Fruit fly (Drosophila melanogaster) whole organism, pupa: ENCODE data around the gene CycC.

Source experiments
- CG10348 ChIP-seq: fragments of 200-800 bp; sonication (Bioruptor generic); IDR thresholded peaks from 2 replicates; pipeline ENCODE4 v1.3.6; 2022; ENCODE audit warnings: missing biosample characterization, missing genetic modification characterization
- CG12605 ChIP-seq: fragments of 200-800 bp; sonication (Bioruptor generic); IDR thresholded peaks from 2 replicates; pipeline ENCODE4 v1.3.6; 2022; ENCODE audit warnings: missing biosample characterization, missing genetic modification characterization
- CG13204 ChIP-seq: fragments of 200-800 bp; sonication (Bioruptor generic); optimal IDR thresholded peaks from 2 replicates; lab custom pipeline; 2018; ENCODE audit warnings: missing biosample characterization, mild to moderate bottlenecking, missing genetic modification characterization, moderate library complexity
- CG14655 ChIP-seq: fragments of 200-800 bp; sonication (Bioruptor generic); optimal IDR thresholded peaks from 3 replicates; lab custom pipeline; 2017; ENCODE audit warnings: mild to moderate bottlenecking, missing biosample characterization, missing genetic modification reagents, missing genetic modification characterization
- CG15710 ChIP-seq: fragments of 200-800 bp; sonication (Bioruptor generic); optimal IDR thresholded peaks from 2 replicates; lab custom pipeline; 2018; ENCODE audit warnings: missing biosample characterization, mild to moderate bottlenecking, missing genetic modification characterization, moderate library complexity
- CG17806 ChIP-seq: fragments of 200-800 bp; sonication (Bioruptor generic); optimal IDR thresholded peaks from 2 replicates; lab custom pipeline; 2018; ENCODE audit warnings: missing biosample characterization, mild to moderate bottlenecking, missing genetic modification characterization, moderate library complexity
- CG32121 ChIP-seq: fragments of 200-800 bp; sonication (Bioruptor generic); IDR thresholded peaks from 2 replicates; pipeline ENCODE4 v1.3.6; 2022; ENCODE audit warnings: missing biosample characterization, missing genetic modification characterization
- CG34367 ChIP-seq: fragments of 200-800 bp; sonication (Bioruptor generic); optimal IDR thresholded peaks from 2 replicates; lab custom pipeline; 2018; ENCODE audit warnings: missing biosample characterization, mild to moderate bottlenecking, missing genetic modification characterization
- CG4496 ChIP-seq: fragments of 200-800 bp; sonication (Bioruptor generic); IDR thresholded peaks from 3 replicates; pipeline ENCODE4 v1.3.6; 2022; ENCODE audit warnings: missing biosample characterization, missing genetic modification characterization
- CG8159 ChIP-seq: fragments of 200-800 bp; sonication (Bioruptor generic); optimal IDR thresholded peaks from 3 replicates; lab custom pipeline; 2018; ENCODE audit warnings: missing biosample characterization, mild to moderate bottlenecking, missing genetic modification characterization, moderate library complexity
- CG8301 ChIP-seq: fragments of 200-800 bp; sonication (Bioruptor generic); optimal IDR thresholded peaks from 2 replicates; lab custom pipeline; 2018; ENCODE audit warnings: missing biosample characterization, mild to moderate bottlenecking, missing genetic modification characterization
- CG9948 ChIP-seq: fragments of 200-800 bp; sonication (Bioruptor generic); optimal IDR thresholded peaks from 2 replicates; lab custom pipeline; 2018; ENCODE audit warnings: missing biosample characterization, mild to moderate bottlenecking, missing genetic modification characterization, moderate library complexity
- D1 ChIP-seq: fragments of 200-800 bp; sonication (Bioruptor generic); optimal IDR thresholded peaks from 2 replicates; lab custom pipeline; 2018; ENCODE audit warnings: missing biosample characterization, mild to moderate bottlenecking, missing genetic modification characterization, moderate library complexity
- EcR ChIP-seq: fragments of 200-800 bp; sonication (Bioruptor generic); optimal IDR thresholded peaks from 3 replicates; lab custom pipeline; 2019; ENCODE audit warnings: missing biosample characterization, missing genetic modification characterization, mild to moderate bottlenecking, moderate library complexity, missing genetic modification reagents
- Ets98B ChIP-seq: fragments of 200-800 bp; sonication (Bioruptor generic); IDR thresholded peaks from 2 replicates; pipeline ENCODE4 v1.3.6; 2022; ENCODE audit warnings: missing biosample characterization, missing genetic modification characterization
- Pif1A ChIP-seq: fragments of 200-800 bp; sonication (Bioruptor generic); optimal IDR thresholded peaks from 3 replicates; lab custom pipeline; 2016; ENCODE audit warnings: missing biosample characterization, missing genetic modification characterization
- Pif1B ChIP-seq: fragments of 200-800 bp; sonication (Bioruptor generic); optimal IDR thresholded peaks from 3 replicates; lab custom pipeline; 2016; ENCODE audit warnings: missing biosample characterization, missing genetic modification characterization
- Snoo ChIP-seq: fragments of 200-800 bp; sonication (Bioruptor generic); optimal IDR thresholded peaks from 3 replicates; lab custom pipeline; 2017; ENCODE audit warnings: missing biosample characterization, mild to moderate bottlenecking, missing genetic modification characterization, inconsistent platforms
- fd96Ca ChIP-seq: fragments of 200-800 bp; sonication (Bioruptor generic); IDR thresholded peaks from 3 replicates; pipeline ENCODE4 v1.3.6; 2022; ENCODE audit warnings: missing biosample characterization, missing genetic modification characterization
- gl ChIP-seq: fragments of 200-800 bp; sonication (Bioruptor generic); optimal IDR thresholded peaks from 2 replicates; lab custom pipeline; 2018; ENCODE audit warnings: missing biosample characterization, mild to moderate bottlenecking, missing genetic modification characterization
- rn ChIP-seq: fragments of 200-800 bp; sonication (Bioruptor generic); IDR thresholded peaks from 2 replicates; pipeline ENCODE4 v1.3.6; 2022; ENCODE audit warnings: missing biosample characterization, missing genetic modification characterization

CycC gene

DNA sequence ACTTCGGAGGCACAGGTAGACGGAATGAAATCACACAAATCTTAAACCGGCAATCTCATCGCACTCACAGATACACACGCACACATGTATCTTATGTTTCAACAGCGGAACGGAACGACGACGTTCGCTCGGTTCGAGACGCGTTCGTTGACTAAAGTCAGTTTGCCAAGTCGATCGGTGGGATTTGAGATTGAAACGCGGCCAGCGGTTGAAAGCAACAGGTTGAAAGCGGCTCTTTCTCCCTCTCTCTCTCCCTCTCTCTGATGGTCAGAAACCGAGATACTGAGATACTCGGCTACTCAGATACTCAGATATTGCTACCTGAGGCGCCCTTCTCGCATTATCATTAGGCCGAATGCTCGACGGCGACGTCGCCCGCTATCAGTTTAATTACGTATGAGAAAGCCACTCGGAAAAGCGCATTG, 36.2 kb downstream of the CycC start:
- TF ChIP-seq Ets98B (GFP tag; lab: Robert Waterston, UW) (peak; percentile 74), CG14655 (GFP tag; lab: Kevin White, UChicago) (peak; percentile 35), rn (no peak), gl (tag; lab: Kevin White, UChicago) (peak; percentile 61), Pif1A (GFP tag; lab: Kevin White, UChicago) (peak; percentile 77), fd96Ca (GFP tag; lab: Robert Waterston, UW) (no peak), D1 (no peak), CG13204 (peak; percentile 59), CG15710 (tag; lab: Kevin White, UChicago) (no peak), CG8301 (tag; lab: Kevin White, UChicago) (peak; percentile 46), Pif1B (GFP tag; lab: Kevin White, UChicago) (peak; percentile 76), CG17806 (tag; lab: Kevin White, UChicago) (peak; percentile 0), CG34367 (tag; lab: Kevin White, UChicago) (peak; percentile 18), Snoo (tag; lab: Kevin White, UChicago) (peak; percentile 51), CG9948 (no peak), CG32121 (GFP tag; lab: Robert Waterston, UW) (peak; percentile 53), EcR (GFP tag; lab: Kevin White, UChicago) (peak; percentile 52), CG8159 (no peak), CG4496 (GFP tag; lab: Robert Waterston, UW) (peak; percentile 86), CG10348 (GFP tag; lab: Robert Waterston, UW) (no peak), CG12605 (peak; percentile 54)

DNA sequence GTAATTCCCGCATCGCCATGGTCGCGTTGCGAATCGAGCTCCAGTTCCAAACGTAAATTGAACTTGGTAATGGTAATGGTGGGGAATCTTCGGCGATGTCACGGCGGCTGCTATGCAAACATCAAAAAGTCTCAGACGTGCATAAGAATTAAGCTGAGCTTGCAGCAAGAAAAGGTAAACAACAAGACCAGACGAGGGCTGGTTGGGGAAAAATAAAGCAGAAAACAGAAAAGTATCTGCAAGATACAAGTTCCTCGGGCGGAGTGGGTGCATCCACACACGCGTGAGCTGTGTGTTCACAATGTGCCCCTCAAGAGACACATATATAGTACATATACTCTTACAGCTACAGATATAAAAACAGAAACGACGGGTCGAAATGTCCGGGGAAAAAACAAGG, 37.4 kb downstream of the CycC start:
- TF ChIP-seq CG15710 (tag; lab: Kevin White, UChicago) (peak; percentile 21), CG34367 (tag; lab: Kevin White, UChicago) (no peak), CG13204 (peak; percentile 53), CG12605 (no peak), EcR (GFP tag; lab: Kevin White, UChicago) (peak; percentile 75), CG32121 (GFP tag; lab: Robert Waterston, UW) (no peak), Pif1A (GFP tag; lab: Kevin White, UChicago) (no peak), CG8159 (peak; percentile 2), rn (no peak), gl (tag; lab: Kevin White, UChicago) (no peak)

DNA sequence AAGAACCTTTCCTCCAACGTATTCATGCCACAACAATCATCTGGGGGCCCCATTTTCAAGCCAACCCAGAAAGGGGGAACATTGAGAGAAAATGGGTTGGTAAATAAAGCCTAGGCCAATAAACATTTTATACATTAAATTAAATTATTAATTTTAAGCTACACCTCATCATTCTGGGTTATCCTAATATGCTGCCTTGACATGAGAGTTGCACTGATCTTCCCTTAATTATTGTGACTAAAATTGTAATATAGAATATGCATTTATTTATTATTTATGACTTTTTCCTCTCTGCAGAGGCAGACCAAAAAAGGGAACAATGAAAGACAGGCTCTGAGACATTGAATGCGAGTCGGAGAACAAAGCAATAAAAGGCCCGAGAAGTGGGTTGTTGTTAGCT, 42.2 kb downstream of the CycC start:
- TF ChIP-seq CG4496 (GFP tag; lab: Robert Waterston, UW): no peak
- TF ChIP-seq CG8159: peak; percentile 66
- no peak for TF ChIP-seq gl (tag; lab: Kevin White, UChicago)
- no peak for TF ChIP-seq CG13204
- TF ChIP-seq CG17806 (tag; lab: Kevin White, UChicago): peak; percentile 69
- no peak for TF ChIP-seq EcR (GFP tag; lab: Kevin White, UChicago)
- peak; percentile 59 for TF ChIP-seq CG15710 (tag; lab: Kevin White, UChicago)
- peak; percentile 52 for TF ChIP-seq Pif1A (GFP tag; lab: Kevin White, UChicago)
- TF ChIP-seq Pif1B (GFP tag; lab: Kevin White, UChicago): peak; percentile 59
- TF ChIP-seq CG8301 (tag; lab: Kevin White, UChicago): peak; percentile 50
- no peak for TF ChIP-seq CG32121 (GFP tag; lab: Robert Waterston, UW)
- peak; percentile 57 for TF ChIP-seq CG9948
- TF ChIP-seq Snoo (tag; lab: Kevin White, UChicago): no peak
- TF ChIP-seq CG12605: no peak
- no peak for TF ChIP-seq rn
- peak; percentile 41 for TF ChIP-seq D1
- TF ChIP-seq CG10348 (GFP tag; lab: Robert Waterston, UW): no peak
- no peak for TF ChIP-seq fd96Ca (GFP tag; lab: Robert Waterston, UW)
- peak; percentile 68 for TF ChIP-seq CG14655 (GFP tag; lab: Kevin White, UChicago)
- TF ChIP-seq Ets98B (GFP tag; lab: Robert Waterston, UW): no peak
- TF ChIP-seq CG34367 (tag; lab: Kevin White, UChicago): peak; percentile 39

DNA sequence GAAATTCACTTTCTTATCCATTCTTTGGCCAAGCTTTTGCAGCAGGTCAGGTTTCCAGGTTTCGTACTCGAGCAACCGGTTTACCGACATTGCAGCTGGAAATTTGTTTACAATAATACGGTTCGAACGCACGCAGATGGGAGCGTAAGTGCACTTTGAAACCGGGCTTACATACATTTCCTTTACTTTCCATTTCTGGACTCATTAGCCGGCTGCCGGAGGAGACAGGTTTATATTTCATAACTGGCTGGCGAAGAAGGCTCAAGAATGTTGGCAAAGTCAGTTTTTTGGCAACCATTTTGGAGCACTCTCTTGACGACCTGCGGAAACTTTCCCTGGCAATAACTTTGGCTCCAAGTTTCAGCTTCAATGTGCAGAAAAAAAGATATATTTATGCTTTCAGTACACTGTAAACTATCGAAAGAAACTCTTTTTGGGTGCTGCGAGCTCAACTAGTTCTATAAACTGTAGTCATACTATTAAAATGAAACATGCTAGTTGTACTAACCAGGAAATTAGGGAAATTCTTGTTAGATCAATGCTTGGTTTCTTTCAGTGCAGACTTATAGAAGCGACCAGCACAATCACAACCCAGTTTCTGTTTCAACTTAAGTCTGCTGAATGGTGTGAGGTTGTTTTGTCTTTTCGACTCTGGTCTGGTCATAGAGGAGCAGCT, 42.9 kb downstream of the CycC start:
- TF ChIP-seq CG13204 (no peak), gl (tag; lab: Kevin White, UChicago) (no peak), fd96Ca (GFP tag; lab: Robert Waterston, UW) (peak; percentile 83), CG4496 (GFP tag; lab: Robert Waterston, UW) (peak; percentile 88), CG34367 (tag; lab: Kevin White, UChicago) (peak; percentile 53), CG17806 (tag; lab: Kevin White, UChicago) (peak; percentile 69), CG15710 (tag; lab: Kevin White, UChicago) (no peak), CG10348 (GFP tag; lab: Robert Waterston, UW) (peak; percentile 35; the same call in 1 of the 2 replicates), CG9948 (peak; percentile 70), CG8159 (peak; percentile 42), D1 (no peak), Pif1B (GFP tag; lab: Kevin White, UChicago) (peak; percentile 73), Pif1A (GFP tag; lab: Kevin White, UChicago) (peak; percentile 76), Snoo (tag; lab: Kevin White, UChicago) (peak; percentile 3), CG14655 (GFP tag; lab: Kevin White, UChicago) (peak; percentile 85), CG8301 (tag; lab: Kevin White, UChicago) (peak; percentile 86), rn (peak; percentile 59), CG12605 (peak; percentile 40; the same call in 1 of the 2 replicates), EcR (GFP tag; lab: Kevin White, UChicago) (no peak), Ets98B (GFP tag; lab: Robert Waterston, UW) (peak; percentile 86), CG32121 (GFP tag; lab: Robert Waterston, UW) (peak; percentile 73)

DNA sequence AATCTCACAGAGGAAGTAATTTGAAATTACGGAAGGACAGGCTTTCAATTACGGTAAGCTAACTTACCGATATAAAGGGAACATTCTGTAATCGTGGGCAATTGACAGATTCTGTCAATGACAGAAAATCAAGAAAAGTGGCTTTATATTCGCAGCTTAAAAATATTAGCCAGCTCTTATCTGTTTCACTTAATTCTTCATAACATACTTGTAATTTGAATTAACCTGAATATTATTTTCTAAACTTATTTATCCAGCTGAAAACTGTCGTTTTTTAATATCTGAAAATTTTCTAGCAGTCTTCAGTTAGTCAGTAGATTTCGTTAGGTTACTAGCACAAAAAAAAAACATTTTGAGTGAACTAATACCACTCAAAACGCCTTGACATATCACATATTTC, 45.3 kb downstream of the CycC start, which contains the start of gene CG3610:
Gene CG3610, plus strand, starts transcription at position 301 of the 400 bp plus-strand sequence.
- TF ChIP-seq CG32121 (GFP tag; lab: Robert Waterston, UW) (no peak), Ets98B (GFP tag; lab: Robert Waterston, UW) (no peak), CG34367 (tag; lab: Kevin White, UChicago) (no peak), CG8159 (no peak), rn (no peak), Snoo (tag; lab: Kevin White, UChicago) (no peak), CG9948 (no peak)
